Worm (Caenorhabditis elegans) whole organism, L1 larva: ENCODE results near the gene spe-51.

ENCODE experiments used
- C16A3.4 ChIP-seq: fragments of 150-350 bp; optimal IDR thresholded peaks from 2 replicates; lab custom pipeline; 2014; ENCODE audit warnings: missing biosample characterization, missing genetic modification characterization
- aha-1 ChIP-seq: fragments of 150-350 bp; optimal IDR thresholded peaks from 2 replicates; lab custom pipeline; 2014; ENCODE audit warnings: missing biosample characterization, missing genetic modification characterization
- alr-1 ChIP-seq: fragments of 200-800 bp; sonication (Bioruptor generic); optimal IDR thresholded peaks from 2 replicates; lab custom pipeline; 2018; ENCODE audit warnings: borderline replicate concordance, mild to moderate bottlenecking, missing genetic modification characterization, missing compliant biosample characterization
- aly-2 ChIP-seq: fragments of 150-350 bp; optimal IDR thresholded peaks from 2 replicates; lab custom pipeline; 2014; ENCODE audit warnings: missing biosample characterization, missing genetic modification characterization
- ama-1 ChIP-seq: fragments of 150-350 bp; optimal IDR thresholded peaks from 2 replicates; lab custom pipeline; 2014
- ceh-63 ChIP-seq: fragments of 200-800 bp; sonication (Bioruptor generic); optimal IDR thresholded peaks from 2 replicates; lab custom pipeline; 2018; ENCODE audit warnings: mild to moderate bottlenecking, missing genetic modification characterization, missing compliant biosample characterization
- ceh-82 ChIP-seq, 3 experiments: fragments of 150-350 bp in 1 of 3; sonication (generic microtip) in 2 of 3; optimal IDR thresholded peaks; 2 replicates each; lab custom pipeline; 2014 to 2017; ENCODE audit warnings: missing biosample characterization in 3 of 3, missing genetic modification characterization in 3 of 3
- ceh-88 ChIP-seq: fragments of 200-800 bp; sonication (Bioruptor generic); IDR thresholded peaks from 2 replicates; pipeline ENCODE4 v1.3.6; 2022; ENCODE audit warnings: missing genetic modification characterization, missing compliant biosample characterization
- ces-1 ChIP-seq: fragments of 150-350 bp; optimal IDR thresholded peaks from 2 replicates; lab custom pipeline; 2014; ENCODE audit warnings: missing biosample characterization, missing genetic modification reagents, missing genetic modification characterization
- dpl-1 ChIP-seq, 3 experiments: fragments of 150-350 bp in 2 of 3; sonication (generic microtip) in 1 of 3; optimal IDR thresholded peaks; 2 replicates each; lab custom pipeline; 2014 to 2017; ENCODE audit warnings: missing biosample characterization in 3 of 3, missing genetic modification characterization in 3 of 3, missing genetic modification reagents in 3 of 3
- efl-3 ChIP-seq: fragments of 200-800 bp; sonication (Bioruptor generic); optimal IDR thresholded peaks from 2 replicates; lab custom pipeline; 2018; ENCODE audit warnings: mild to moderate bottlenecking, missing genetic modification characterization, missing compliant biosample characterization
- egl-13 ChIP-seq: sonication (generic microtip); optimal IDR thresholded peaks from 2 replicates; lab custom pipeline; 2016; ENCODE audit warnings: missing genotype, missing genetic modification reagents, missing genetic modification characterization, missing compliant biosample characterization
- elt-2 ChIP-seq: sonication (generic microtip); optimal IDR thresholded peaks from 2 replicates; lab custom pipeline; 2016; ENCODE audit warnings: missing genetic modification characterization, mild to moderate bottlenecking, inconsistent platforms, missing compliant biosample characterization, missing genetic modification reagents
- ets-5 ChIP-seq: fragments of 200-800 bp; sonication (Bioruptor generic); IDR thresholded peaks from 2 replicates; pipeline ENCODE4 v1.3.6; 2022; ENCODE audit warnings: missing genetic modification characterization, missing compliant biosample characterization
- fkh-10 ChIP-seq: sonication (generic microtip); optimal IDR thresholded peaks from 2 replicates; lab custom pipeline; 2017; ENCODE audit warnings: missing biosample characterization, missing genetic modification reagents, missing genetic modification characterization
- fkh-4 ChIP-seq: sonication (generic microtip); optimal IDR thresholded peaks from 2 replicates; lab custom pipeline; 2016; ENCODE audit warnings: missing compliant biosample characterization, missing genetic modification characterization, borderline replicate concordance
- fos-1 ChIP-seq: fragments of 150-350 bp; optimal IDR thresholded peaks from 2 replicates; lab custom pipeline; 2014; ENCODE audit warnings: missing biosample characterization, missing genetic modification characterization
- grh-1 ChIP-seq: fragments of 200-800 bp; sonication (Bioruptor generic); IDR thresholded peaks from 2 replicates; pipeline ENCODE4 v1.3.6; 2022; ENCODE audit warnings: missing genetic modification reagents, missing genetic modification characterization, missing compliant biosample characterization
- hlh-4 ChIP-seq: sonication (generic microtip); optimal IDR thresholded peaks from 2 replicates; lab custom pipeline; 2016; ENCODE audit warnings: mild to moderate bottlenecking, missing genetic modification characterization, missing compliant biosample characterization
- irx-1 ChIP-seq: sonication (generic microtip); optimal IDR thresholded peaks from 2 replicates; lab custom pipeline; 2016; ENCODE audit warnings: missing genetic modification characterization, missing compliant biosample characterization
- isw-1 ChIP-seq: fragments of 200-800 bp; sonication (Bioruptor generic); IDR thresholded peaks from 2 replicates; pipeline ENCODE4 v1.3.6; 2022; ENCODE audit warnings: missing genetic modification characterization, missing compliant biosample characterization
- jun-1 ChIP-seq: fragments of 150-350 bp; optimal IDR thresholded peaks from 2 replicates; lab custom pipeline; 2014; ENCODE audit warnings: missing biosample characterization, missing genetic modification reagents, missing genetic modification characterization
- lin-13 ChIP-seq: fragments of 150-350 bp; optimal IDR thresholded peaks from 2 replicates; lab custom pipeline; 2014; ENCODE audit warnings: missing biosample characterization, missing genetic modification reagents, missing genetic modification characterization
- lin-15B ChIP-seq: fragments of 150-350 bp; sonication (generic microtip); optimal IDR thresholded peaks from 3 replicates; lab custom pipeline; 2014; ENCODE audit warnings: missing biosample characterization, missing genetic modification characterization
- lin-39 ChIP-seq: fragments of 150-350 bp; optimal IDR thresholded peaks from 2 replicates; lab custom pipeline; 2014; ENCODE audit warnings: missing biosample characterization, missing genetic modification reagents, missing genetic modification characterization
- lir-3 ChIP-seq: sonication (generic microtip); optimal IDR thresholded peaks from 2 replicates; lab custom pipeline; 2016; ENCODE audit warnings: mild to moderate bottlenecking, missing genetic modification characterization, moderate library complexity, missing compliant biosample characterization; ENCODE audit not compliant: poor library complexity
- lsy-2 ChIP-seq, 2 experiments: fragments of 150-350 bp; optimal IDR thresholded peaks; 2 replicates each; lab custom pipeline; 2014; ENCODE audit warnings: missing biosample characterization in 2 of 2, missing genetic modification characterization in 2 of 2
- mef-2 ChIP-seq: fragments of 150-350 bp; optimal IDR thresholded peaks from 2 replicates; lab custom pipeline; 2014; ENCODE audit warnings: missing biosample characterization, missing genetic modification characterization
- mep-1 ChIP-seq: fragments of 150-350 bp; optimal IDR thresholded peaks from 2 replicates; lab custom pipeline; 2014; ENCODE audit warnings: missing biosample characterization, missing genetic modification characterization
- nhr-12 ChIP-seq: sonication (generic microtip); optimal IDR thresholded peaks from 2 replicates; lab custom pipeline; 2017; ENCODE audit warnings: missing biosample characterization, missing genetic modification characterization
- nhr-19 ChIP-seq: fragments of 200-800 bp; sonication (Bioruptor generic); conservative IDR thresholded peaks from 2 replicates; pipeline ENCODE4 v1.3.6; 2022; ENCODE audit warnings: missing genetic modification characterization, missing compliant biosample characterization
- nhr-20 ChIP-seq: sonication (generic microtip); optimal IDR thresholded peaks from 2 replicates; lab custom pipeline; 2016; ENCODE audit warnings: mild to moderate bottlenecking, missing genetic modification characterization, missing compliant biosample characterization
- nhr-237 ChIP-seq: fragments of 150-350 bp; optimal IDR thresholded peaks from 2 replicates; lab custom pipeline; 2014; ENCODE audit warnings: missing biosample characterization, missing genetic modification characterization
- nhr-28 ChIP-seq: fragments of 150-350 bp; optimal IDR thresholded peaks from 2 replicates; lab custom pipeline; 2014; ENCODE audit warnings: missing biosample characterization, missing genetic modification characterization
- nhr-47 ChIP-seq: sonication (generic microtip); optimal IDR thresholded peaks from 2 replicates; lab custom pipeline; 2016; ENCODE audit warnings: mild to moderate bottlenecking, missing genetic modification characterization, moderate library complexity, missing compliant biosample characterization
- nhr-71 ChIP-seq: sonication (generic microtip); optimal IDR thresholded peaks from 2 replicates; lab custom pipeline; 2016; ENCODE audit warnings: mild to moderate bottlenecking, missing genetic modification characterization, moderate library complexity, missing compliant biosample characterization
- nhr-76 ChIP-seq: sonication (generic microtip); optimal IDR thresholded peaks from 2 replicates; lab custom pipeline; 2017; ENCODE audit warnings: missing biosample characterization, missing genetic modification characterization
- nhr-84 ChIP-seq: sonication (generic microtip); optimal IDR thresholded peaks from 2 replicates; lab custom pipeline; 2017; ENCODE audit warnings: missing biosample characterization, missing genetic modification characterization
- pax-3 ChIP-seq: fragments of 200-800 bp; sonication (Bioruptor generic); optimal IDR thresholded peaks from 2 replicates; lab custom pipeline; 2018; ENCODE audit warnings: mild to moderate bottlenecking, missing genetic modification characterization, moderate library complexity, missing compliant biosample characterization
- rnt-1 ChIP-seq: sonication (generic microtip); optimal IDR thresholded peaks from 2 replicates; lab custom pipeline; 2016; ENCODE audit warnings: mild to moderate bottlenecking, missing genetic modification characterization, moderate library complexity, missing compliant biosample characterization
- snpc-4 ChIP-seq: fragments of 150-350 bp; optimal IDR thresholded peaks from 2 replicates; lab custom pipeline; 2014; ENCODE audit warnings: missing biosample characterization, missing genetic modification characterization
- sox-4 ChIP-seq: sonication (generic microtip); optimal IDR thresholded peaks from 2 replicates; lab custom pipeline; 2016; ENCODE audit warnings: missing genetic modification characterization, missing compliant biosample characterization
- sptf-1 ChIP-seq: fragments of 150-350 bp; optimal IDR thresholded peaks from 2 replicates; lab custom pipeline; 2014; ENCODE audit warnings: missing biosample characterization, missing genetic modification characterization
- sup-37 ChIP-seq: fragments of 200-800 bp; sonication (Bioruptor generic); optimal IDR thresholded peaks from 2 replicates; lab custom pipeline; 2018; ENCODE audit warnings: mild to moderate bottlenecking, missing genetic modification characterization, missing compliant biosample characterization
- swsn-7 ChIP-seq: sonication (generic microtip); optimal IDR thresholded peaks from 2 replicates; lab custom pipeline; 2016; ENCODE audit warnings: missing genetic modification characterization, missing compliant biosample characterization
- tbx-2 ChIP-seq: sonication (generic microtip); optimal IDR thresholded peaks from 2 replicates; lab custom pipeline; 2016; ENCODE audit warnings: missing genetic modification characterization, missing compliant biosample characterization
- unc-130 ChIP-seq: fragments of 150-350 bp; optimal IDR thresholded peaks from 2 replicates; lab custom pipeline; 2017; ENCODE audit warnings: missing biosample characterization, missing genetic modification characterization, inconsistent platforms
- unc-86 ChIP-seq: sonication (generic microtip); optimal IDR thresholded peaks from 2 replicates; lab custom pipeline; 2016; ENCODE audit warnings: missing genetic modification characterization, missing compliant biosample characterization
- vab-15 ChIP-seq: sonication (generic microtip); optimal IDR thresholded peaks from 2 replicates; lab custom pipeline; 2017; ENCODE audit warnings: missing genotype, mild to moderate bottlenecking, missing genetic modification characterization, missing compliant biosample characterization
- xbp-1 ChIP-seq: sonication (generic microtip); optimal IDR thresholded peaks from 2 replicates; lab custom pipeline; 2016; ENCODE audit warnings: missing genetic modification characterization, missing compliant biosample characterization
- ztf-11 ChIP-seq, 2 experiments: sonication (generic microtip); optimal IDR thresholded peaks; 2 replicates each; lab custom pipeline; 2016 to 2017; ENCODE audit warnings: missing genetic modification characterization in 2 of 2, missing biosample characterization in 1 of 2, missing compliant biosample characterization in 1 of 2

The spe-51 gene

DNA sequence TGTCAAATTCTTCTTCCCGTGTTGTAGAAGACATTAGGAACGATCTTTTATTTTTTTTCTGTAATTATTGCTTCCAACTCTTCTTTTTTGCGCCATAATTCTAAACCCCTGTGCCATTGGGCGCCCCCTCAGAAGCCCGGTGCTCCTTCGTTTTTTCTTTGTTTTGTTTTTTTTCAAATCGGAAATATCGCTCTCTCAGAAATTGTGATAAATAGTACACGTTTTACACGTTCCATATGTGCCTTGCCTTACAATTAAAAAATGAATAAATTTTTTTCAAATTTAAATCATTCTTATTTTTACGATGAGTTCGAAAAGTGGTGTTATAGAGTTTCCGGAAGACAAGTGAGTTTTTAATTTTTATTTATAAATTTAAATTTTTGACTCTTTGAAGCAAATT, 43.1 kb upstream of the spe-51 start, which contains the start of gene F29B9.7:
F29B9.7 (plus strand) TSS at position 301 of the 400 bp plus-strand sequence.
- no peak for TF ChIP-seq fkh-10
- no peak for TF ChIP-seq ces-1
- TF ChIP-seq nhr-12 (tag; lab: Kevin White, UChicago): no peak
- TF ChIP-seq sox-4 (tag; lab: Kevin White, UChicago): no peak
- TF ChIP-seq mef-2 (tag; lab: Kevin White, UChicago): no peak
- TF ChIP-seq nhr-20 (tag; lab: Kevin White, UChicago): no peak
- TF ChIP-seq irx-1 (tag; lab: Kevin White, UChicago): no peak
- no peak for TF ChIP-seq ceh-63
- TF ChIP-seq lin-15B: no peak
- TF ChIP-seq pax-3: no peak
- no peak for TF ChIP-seq egl-13 (tag; lab: Kevin White, UChicago)
- no peak for TF ChIP-seq ztf-11 (tag; optimal IDR thresholded peaks at IDR 0.05; lab: Kevin White, UChicago)
- no peak for TF ChIP-seq sup-37 (GFP tag; lab: Kevin White, UChicago)

DNA sequence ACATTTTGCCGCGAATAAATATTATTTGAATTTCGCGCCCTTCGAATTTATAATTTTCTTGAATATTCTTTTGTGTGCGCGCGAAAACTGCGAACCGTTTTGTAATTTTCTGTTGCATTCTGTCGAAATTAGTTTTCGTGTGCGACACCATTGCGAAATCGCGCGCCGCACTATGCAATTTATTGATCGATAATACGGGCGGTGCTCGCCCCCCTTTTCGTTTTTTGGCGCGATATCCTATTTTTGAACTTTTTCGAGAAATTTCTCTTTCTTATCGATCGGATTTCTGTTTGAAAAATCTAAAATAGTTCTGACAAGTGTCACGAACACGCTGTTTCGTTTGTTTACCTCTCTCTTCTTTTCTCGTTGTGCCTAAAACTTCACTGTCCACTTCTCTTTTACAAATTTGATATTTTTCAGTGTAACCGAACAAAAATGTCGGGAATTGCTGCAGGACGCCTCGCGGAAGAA, 41.9 kb upstream of the spe-51 start, which contains the start of gene ubc-9:
ubc-9 (plus strand) TSS at position 421 of the 471 bp plus-strand sequence.
- TF ChIP-seq nhr-47 (tag; lab: Kevin White, UChicago) (peak; percentile 82), aly-2 (tag; lab: Kevin White, UChicago) (no peak), hlh-4 (no peak), lin-39 (no peak), alr-1 (tag; lab: Kevin White, UChicago) (no peak), aha-1 (tag; lab: Kevin White, UChicago) (peak; percentile 13), unc-130 (tag; lab: Kevin White, UChicago) (no peak), nhr-237 (no peak), egl-13 (tag; lab: Kevin White, UChicago) (peak; percentile 54), ceh-88 (GFP tag; lab: Robert Waterston, UW) (no peak), nhr-19 (GFP tag; lab: Robert Waterston, UW) (peak; percentile 81), fos-1 (tag; lab: Kevin White, UChicago) (no peak), nhr-71 (tag; lab: Kevin White, UChicago) (peak; percentile 88), lir-3 (tag; lab: Kevin White, UChicago) (peak; percentile 39), ama-1 (lab: Kevin White, UChicago) (no peak), vab-15 (peak; percentile 0), nhr-12 (tag; lab: Kevin White, UChicago) (no peak), snpc-4 (tag; lab: Kevin White, UChicago) (peak; percentile 47), swsn-7 (tag; lab: Kevin White, UChicago) (peak; percentile 76), xbp-1 (tag; lab: Kevin White, UChicago) (peak; percentile 70), elt-2 (tag; lab: Kevin White, UChicago) (peak; percentile 31), ceh-82 (tag; optimal IDR thresholded peaks at IDR 0.05; lab: Kevin White, UChicago) (peak in 2 of 3 experiments; percentile 65 to 80), lin-13 (GFP tag; lab: Kevin White, UChicago) (peak; percentile 88), ets-5 (GFP tag; lab: Robert Waterston, UW) (no peak), dpl-1 (GFP tag; optimal IDR thresholded peaks at IDR 0.05; lab: Kevin White, UChicago) (peak; percentile 69 to 80 (median 72)), lsy-2 (tag; optimal IDR thresholded peaks at IDR 0.05; lab: Kevin White, UChicago) (peak; percentile 74 to 76), efl-3 (GFP tag; lab: Kevin White, UChicago) (no peak), nhr-28 (tag; lab: Kevin White, UChicago) (no peak), tbx-2 (tag; lab: Kevin White, UChicago) (peak; percentile 78), nhr-84 (tag; lab: Kevin White, UChicago) (no peak), ceh-63 (no peak), unc-86 (tag; lab: Kevin White, UChicago) (peak; percentile 70), grh-1 (GFP tag; lab: Robert Waterston, UW) (peak; percentile 59), nhr-76 (tag; lab: Kevin White, UChicago) (no peak), fkh-4 (tag; lab: Kevin White, UChicago) (no peak), rnt-1 (tag; lab: Kevin White, UChicago) (peak; percentile 62), isw-1 (GFP tag; lab: Robert Waterston, UW) (peak; percentile 69), sptf-1 (tag; lab: Kevin White, UChicago) (no peak), C16A3.4 (peak; percentile 73), jun-1 (tag; lab: Kevin White, UChicago) (no peak), fkh-10 (no peak), ces-1 (no peak), pax-3 (peak; percentile 56), mep-1 (tag; lab: Kevin White, UChicago) (peak; percentile 51)
